Worm (Caenorhabditis elegans) whole organism, midembryonic: ENCODE results near the gene smr-1.

Experiments
- T22C8.4 ChIP-seq: fragments of 200-800 bp; sonication (Bioruptor generic); IDR thresholded peaks from 2 replicates; pipeline ENCODE4 v1.3.6; 2022; ENCODE audit warnings: missing genetic modification characterization, missing compliant biosample characterization
- klf-2 ChIP-seq: fragments of 200-800 bp; sonication (Bioruptor generic); conservative IDR thresholded peaks from 2 replicates; pipeline ENCODE4 v1.3.6; 2022; ENCODE audit warnings: missing genetic modification reagents, missing genetic modification characterization, missing compliant biosample characterization
- med-1 ChIP-seq: sonication (generic microtip); optimal IDR thresholded peaks from 2 replicates; lab custom pipeline; 2017; ENCODE audit warnings: missing genetic modification characterization, mild to moderate bottlenecking, missing compliant biosample characterization, antibody characterized with exemption, missing genetic modification reagents; ENCODE audit not compliant: insufficient read depth
- ref-1 ChIP-seq: fragments of 200-800 bp; sonication (Bioruptor generic); conservative IDR thresholded peaks from 2 replicates; pipeline ENCODE4 v1.3.6; 2022; ENCODE audit warnings: missing genetic modification reagents, missing genetic modification characterization, missing compliant biosample characterization
- ztf-29 ChIP-seq: fragments of 200-800 bp; sonication (Bioruptor generic); IDR thresholded peaks from 2 replicates; pipeline ENCODE4 v1.3.6; 2022; ENCODE audit warnings: missing genetic modification reagents, missing genetic modification characterization, missing compliant biosample characterization

DNA sequence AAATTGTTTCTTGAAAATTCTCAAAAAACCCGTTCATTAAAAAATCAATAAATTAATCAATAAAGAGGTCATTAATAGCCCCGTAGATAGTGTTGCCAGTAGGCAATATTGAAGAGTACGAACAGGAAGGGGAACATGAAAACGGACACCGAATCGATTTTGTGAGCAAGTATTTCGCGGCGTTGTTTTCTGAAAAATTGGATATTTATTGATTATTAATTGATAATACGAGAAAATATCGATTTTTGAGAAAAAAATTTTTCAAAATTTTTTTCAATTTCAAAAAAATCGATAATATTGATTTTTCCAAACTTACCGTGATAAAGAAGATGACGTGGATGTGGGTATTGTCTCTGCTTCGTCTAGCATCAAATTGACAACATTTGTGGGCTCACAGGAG lies 17.5 kb upstream of the smr-1 start:
- TF ChIP-seq klf-2 (GFP tag; lab: Robert Waterston, UW) (no peak), ztf-29 (GFP tag; lab: Robert Waterston, UW) (no peak), med-1 (no peak), ref-1 (GFP tag; lab: Robert Waterston, UW) (no peak), T22C8.4 (peak; percentile 50; the same call in 1 of the 2 replicates)
